Fruit fly (Drosophila melanogaster) whole organism, embryonic: Measurements from ENCODE around the gene CG16772.
A peak's percentile ranks its signal among the peaks of the same experiment; 100 is the strongest.

Experiments
- ATbp ChIP-seq: fragments of 200-800 bp; sonication (Bioruptor generic); optimal IDR thresholded peaks from 2 replicates; lab custom pipeline; 2017; ENCODE audit warnings: missing biosample characterization, mild to moderate bottlenecking, missing genetic modification characterization, missing genetic modification reagents
- Antp ChIP-seq: fragments of 200-800 bp; sonication (Bioruptor generic); optimal IDR thresholded peaks from 3 replicates; lab custom pipeline; 2016; ENCODE audit warnings: missing biosample characterization, missing genetic modification characterization
- Atf3 ChIP-seq: fragments of 200-800 bp; sonication (Bioruptor generic); optimal IDR thresholded peaks from 3 replicates; lab custom pipeline; 2016; ENCODE audit warnings: missing biosample characterization, missing genetic modification characterization
- CG12104 ChIP-seq: fragments of 200-800 bp; sonication (Bioruptor generic); optimal IDR thresholded peaks from 3 replicates; lab custom pipeline; 2016; ENCODE audit warnings: missing biosample characterization, missing genetic modification characterization
- CG12391 ChIP-seq: fragments of 200-800 bp; sonication (Bioruptor generic); optimal IDR thresholded peaks from 3 replicates; lab custom pipeline; 2018; ENCODE audit warnings: missing biosample characterization, mild to moderate bottlenecking, missing genetic modification characterization, moderate library complexity
- CG12769 ChIP-seq: fragments of 200-800 bp; sonication (Bioruptor generic); optimal IDR thresholded peaks from 2 replicates; lab custom pipeline; 2019; ENCODE audit warnings: missing biosample characterization, mild to moderate bottlenecking, missing genetic modification characterization, moderate library complexity
- CG13287 ChIP-seq: fragments of 200-800 bp; sonication (Bioruptor generic); IDR thresholded peaks from 2 replicates; pipeline ENCODE4 v1.3.6; 2022; ENCODE audit warnings: missing biosample characterization, missing genetic modification characterization; ENCODE audit not compliant: partially characterized antibody
- CG13296 ChIP-seq: fragments of 200-800 bp; sonication (Bioruptor generic); optimal IDR thresholded peaks from 3 replicates; lab custom pipeline; 2018; ENCODE audit warnings: missing biosample characterization, mild to moderate bottlenecking, missing genetic modification characterization
- CG15011 ChIP-seq: fragments of 200-800 bp; sonication (Bioruptor generic); optimal IDR thresholded peaks from 3 replicates; lab custom pipeline; 2018; ENCODE audit warnings: missing biosample characterization, mild to moderate bottlenecking, missing genetic modification characterization
- CG15073 ChIP-seq: fragments of 200-800 bp; sonication (Bioruptor generic); optimal IDR thresholded peaks from 2 replicates; lab custom pipeline; 2016; ENCODE audit warnings: missing biosample characterization, missing genetic modification characterization
- CG15601 ChIP-seq: fragments of 200-800 bp; sonication (Bioruptor generic); optimal IDR thresholded peaks from 3 replicates; lab custom pipeline; 2019; ENCODE audit warnings: missing biosample characterization, mild to moderate bottlenecking, missing genetic modification characterization, moderate library complexity
- CG15696 ChIP-seq: fragments of 200-800 bp; sonication (Bioruptor generic); optimal IDR thresholded peaks from 2 replicates; lab custom pipeline; 2019; ENCODE audit warnings: missing biosample characterization, mild to moderate bottlenecking, missing genetic modification characterization, moderate library complexity
- CG1602 ChIP-seq: fragments of 200-800 bp; sonication (Bioruptor generic); optimal IDR thresholded peaks from 3 replicates; lab custom pipeline; 2016; ENCODE audit warnings: missing biosample characterization, missing genetic modification characterization
- CG1647 ChIP-seq: fragments of 200-800 bp; sonication (Bioruptor generic); optimal IDR thresholded peaks from 3 replicates; lab custom pipeline; 2016; ENCODE audit warnings: missing biosample characterization, missing genetic modification characterization
- CG17361 ChIP-seq: fragments of 200-800 bp; sonication (Bioruptor generic); IDR thresholded peaks from 3 replicates; pipeline ENCODE4 v1.3.6; 2022; ENCODE audit warnings: missing biosample characterization, missing genetic modification characterization
- CG17829 ChIP-seq: fragments of 200-800 bp; optimal IDR thresholded peaks from 2 replicates; lab custom pipeline; 2019; ENCODE audit warnings: missing biosample characterization, mild to moderate bottlenecking, missing genetic modification characterization, moderate library complexity
- CG2116 ChIP-seq: fragments of 200-800 bp; sonication (Bioruptor generic); optimal IDR thresholded peaks from 3 replicates; lab custom pipeline; 2018; ENCODE audit warnings: missing biosample characterization, mild to moderate bottlenecking, missing genetic modification characterization
- CG31388 ChIP-seq: fragments of 200-800 bp; sonication (Bioruptor generic); optimal IDR thresholded peaks from 2 replicates; lab custom pipeline; 2016; ENCODE audit warnings: missing biosample characterization, missing genetic modification characterization
- CG32767 ChIP-seq: fragments of 200-800 bp; sonication (Bioruptor generic); IDR thresholded peaks from 2 replicates; pipeline ENCODE4 v1.3.6; 2022; ENCODE audit warnings: missing biosample characterization, missing genetic modification characterization
- CG34224 ChIP-seq: fragments of 200-800 bp; sonication (Bioruptor generic); IDR thresholded peaks from 3 replicates; pipeline ENCODE4 v1.3.6; 2022; ENCODE audit warnings: missing biosample characterization, missing genetic modification characterization; ENCODE audit not compliant: partially characterized antibody
- CG4730 ChIP-seq: fragments of 200-800 bp; sonication (Bioruptor generic); IDR thresholded peaks from 2 replicates; pipeline ENCODE4 v1.3.6; 2022; ENCODE audit warnings: missing biosample characterization, missing genetic modification characterization
- CG7372 ChIP-seq: fragments of 200-800 bp; sonication (Bioruptor generic); IDR thresholded peaks from 2 replicates; pipeline ENCODE4 v1.3.6; 2022; ENCODE audit warnings: missing biosample characterization, missing genetic modification characterization
- CG7987 ChIP-seq: fragments of 200-800 bp; sonication (Bioruptor generic); optimal IDR thresholded peaks from 2 replicates; lab custom pipeline; 2018; ENCODE audit warnings: missing biosample characterization, mild to moderate bottlenecking, missing genetic modification characterization, moderate library complexity
- CTCF ChIP-seq: fragments of 200-800 bp; sonication (Bioruptor generic); optimal IDR thresholded peaks from 2 replicates; lab custom pipeline; 2017; ENCODE audit warnings: missing biosample characterization, mild to moderate bottlenecking, missing genetic modification characterization, moderate library complexity
- CrebB ChIP-seq: fragments of 200-800 bp; sonication (Bioruptor generic); optimal IDR thresholded peaks from 3 replicates; lab custom pipeline; 2018; ENCODE audit warnings: missing biosample characterization, mild to moderate bottlenecking, missing genetic modification characterization
- Dfd ChIP-seq, 2 experiments: fragments of >200 bp; optimal IDR thresholded peaks; 2 replicates each; lab custom pipeline; 2017; ENCODE audit warnings: missing biosample characterization in 2 of 2, missing genetic modification characterization in 2 of 2
- Elba2 ChIP-seq: fragments of 200-800 bp; sonication (Bioruptor generic); optimal IDR thresholded peaks from 3 replicates; lab custom pipeline; 2016; ENCODE audit warnings: missing biosample characterization, missing genetic modification characterization
- Hr3 ChIP-seq: fragments of 200-800 bp; sonication (Bioruptor generic); optimal IDR thresholded peaks from 3 replicates; lab custom pipeline; 2016; ENCODE audit warnings: missing biosample characterization, missing genetic modification characterization
- Ravus ChIP-seq: fragments of 200-800 bp; sonication (Bioruptor generic); IDR thresholded peaks from 2 replicates; pipeline ENCODE4 v1.3.6; 2022; ENCODE audit warnings: missing biosample characterization, missing genetic modification characterization
- Rx ChIP-seq: fragments of 200-800 bp; sonication (Bioruptor generic); IDR thresholded peaks from 2 replicates; pipeline ENCODE4 v1.3.6; 2022; ENCODE audit warnings: missing biosample characterization, missing genetic modification characterization
- Spps ChIP-seq: fragments of 200-800 bp; sonication (Bioruptor generic); optimal IDR thresholded peaks from 2 replicates; lab custom pipeline; 2018; ENCODE audit warnings: missing biosample characterization, mild to moderate bottlenecking, missing genetic modification characterization
- Stat92E ChIP-seq, 3 experiments: fragments of >200 bp in 2 of 3; fragments of 200-800 bp in 1 of 3; sonication (Bioruptor generic) in 1 of 3; optimal IDR thresholded peaks; 2 replicates each; lab custom pipeline; 2017 to 2019; ENCODE audit warnings: missing biosample characterization in 3 of 3, missing genetic modification characterization in 3 of 3, mild to moderate bottlenecking in 1 of 3, moderate library complexity in 1 of 3
- Vsx1 ChIP-seq: fragments of 200-800 bp; sonication (Bioruptor generic); optimal IDR thresholded peaks from 2 replicates; lab custom pipeline; 2017; ENCODE audit warnings: missing biosample characterization, mild to moderate bottlenecking, missing genetic modification characterization, missing genetic modification reagents
- abd-A ChIP-seq: fragments of 200-800 bp; sonication (Bioruptor generic); optimal IDR thresholded peaks from 3 replicates; lab custom pipeline; 2019; ENCODE audit warnings: missing biosample characterization, mild to moderate bottlenecking, missing genetic modification characterization, moderate library complexity
- bigmax ChIP-seq: fragments of 200-800 bp; sonication (Bioruptor generic); optimal IDR thresholded peaks from 2 replicates; lab custom pipeline; 2018; ENCODE audit warnings: missing biosample characterization, mild to moderate bottlenecking, missing genetic modification characterization
- btn ChIP-seq: fragments of 200-800 bp; sonication (Bioruptor generic); optimal IDR thresholded peaks from 2 replicates; lab custom pipeline; 2016; ENCODE audit warnings: missing biosample characterization, missing genetic modification characterization
- corto ChIP-seq: fragments of 200-800 bp; sonication (Bioruptor generic); optimal IDR thresholded peaks from 2 replicates; lab custom pipeline; 2016; ENCODE audit warnings: missing biosample characterization, mild to moderate bottlenecking, missing genetic modification characterization, moderate library complexity
- danr ChIP-seq: fragments of 200-800 bp; sonication (Bioruptor generic); IDR thresholded peaks from 2 replicates; pipeline ENCODE4 v1.3.6; 2022; ENCODE audit warnings: missing biosample characterization, missing genetic modification characterization
- disco-r ChIP-seq: fragments of 200-800 bp; sonication (Bioruptor generic); optimal IDR thresholded peaks from 2 replicates; lab custom pipeline; 2016; ENCODE audit warnings: missing biosample characterization, missing genetic modification characterization
- grn ChIP-seq: fragments of 200-800 bp; sonication (Bioruptor generic); optimal IDR thresholded peaks from 3 replicates; lab custom pipeline; 2017; ENCODE audit warnings: missing biosample characterization, missing genetic modification characterization
- h ChIP-seq: fragments of >200 bp; optimal IDR thresholded peaks from 2 replicates; lab custom pipeline; 2017
- jumu ChIP-seq: fragments of 200-800 bp; sonication (Bioruptor generic); optimal IDR thresholded peaks from 3 replicates; lab custom pipeline; 2016; ENCODE audit warnings: missing biosample characterization, missing genetic modification characterization
- lmd ChIP-seq: fragments of 200-800 bp; sonication (Bioruptor generic); IDR thresholded peaks from 2 replicates; pipeline ENCODE4 v1.3.6; 2022; ENCODE audit warnings: missing biosample characterization, missing genetic modification characterization
- luna ChIP-seq: fragments of 200-800 bp; sonication (Bioruptor generic); optimal IDR thresholded peaks from 2 replicates; lab custom pipeline; 2016; ENCODE audit warnings: missing biosample characterization, missing genetic modification characterization
- nau ChIP-seq: fragments of 200-800 bp; sonication (Bioruptor generic); optimal IDR thresholded peaks from 3 replicates; lab custom pipeline; 2017; ENCODE audit warnings: missing biosample characterization, mild to moderate bottlenecking, missing genetic modification characterization, missing genetic modification reagents
- nom ChIP-seq: fragments of 200-800 bp; sonication (Bioruptor generic); optimal IDR thresholded peaks from 2 replicates; lab custom pipeline; 2017; ENCODE audit warnings: missing biosample characterization, missing genetic modification characterization, mild to moderate bottlenecking, moderate library complexity, missing genetic modification reagents
- otp ChIP-seq: fragments of 200-800 bp; sonication (Bioruptor generic); IDR thresholded peaks from 3 replicates; pipeline ENCODE4, ENCODE4 v1.3.6; 2022; ENCODE audit warnings: missing biosample characterization, missing genetic modification characterization
- pan ChIP-seq, 4 experiments: fragments of >200 bp in 3 of 4; fragments of 200-800 bp in 1 of 4; sonication (Bioruptor generic) in 1 of 4; optimal IDR thresholded peaks in 3 of 4; IDR thresholded peaks in 1 of 4; 2 replicates each; pipeline versions ENCODE4 v1.3.6 to Lab custom; 2017 to 2022; ENCODE audit warnings: missing biosample characterization in 2 of 4, missing genetic modification characterization in 2 of 4, mixed read lengths in 1 of 4
- pum ChIP-seq: fragments of 200-800 bp; sonication (Bioruptor generic); optimal IDR thresholded peaks from 2 replicates; lab custom pipeline; 2016; ENCODE audit warnings: missing biosample characterization, missing genetic modification characterization
- run ChIP-seq: fragments of 200-800 bp; sonication (Bioruptor generic); optimal IDR thresholded peaks from 3 replicates; lab custom pipeline; 2018; ENCODE audit warnings: missing biosample characterization, mild to moderate bottlenecking, missing genetic modification characterization
- tio ChIP-seq: fragments of 200-800 bp; sonication (Bioruptor generic); optimal IDR thresholded peaks from 2 replicates; lab custom pipeline; 2017; ENCODE audit warnings: missing biosample characterization, missing genetic modification characterization, inconsistent platforms

The CG16772 gene

DNA sequence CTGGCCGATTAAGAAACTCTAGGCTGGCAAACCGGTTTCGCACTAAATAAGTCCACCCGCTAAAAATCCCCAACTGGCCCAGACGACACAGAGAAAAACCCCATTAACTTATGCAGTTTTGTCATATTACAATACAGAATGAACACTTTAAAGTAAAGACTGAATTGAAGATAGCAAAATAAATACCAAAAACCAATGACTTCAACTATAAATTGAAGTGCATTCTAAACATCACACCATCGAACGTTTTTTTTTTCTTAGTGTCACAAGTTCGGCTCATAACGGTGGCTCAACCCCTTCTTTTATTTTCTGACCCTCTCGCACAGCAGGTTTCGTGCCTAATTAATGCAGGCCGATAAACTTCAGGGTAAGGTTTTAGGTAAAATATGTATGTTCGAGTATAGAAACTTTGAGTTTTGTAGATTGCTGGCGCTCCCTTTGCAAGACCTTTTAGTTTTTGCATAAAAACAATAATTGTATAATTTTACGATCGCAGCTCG lies 21.1 kb upstream of the CG16772 start (continued):
- TF ChIP-seq CG1602 (GFP tag; lab: Kevin White, UChicago) = peak; percentile 75
- TF ChIP-seq CrebB (tag; lab: Kevin White, UChicago) = peak; percentile 83
- no peak for TF ChIP-seq Elba2 (GFP tag; lab: Kevin White, UChicago)
- peak; percentile 4 for TF ChIP-seq run (tag; lab: Kevin White, UChicago)
- no peak; the same call in none of the 2 replicates for TF ChIP-seq Ravus (GFP tag; lab: Robert Waterston, UW)
- TF ChIP-seq Vsx1 (GFP tag; lab: Kevin White, UChicago) = peak; percentile 71
- TF ChIP-seq nom (GFP tag; lab: Kevin White, UChicago) = peak; percentile 76
- peak; percentile 69 for TF ChIP-seq CG13296
- peak; percentile 70 for TF ChIP-seq CG15601
- no peak for TF ChIP-seq Stat92E (GFP tag; optimal IDR thresholded peaks at IDR 0.05; lab: Kevin White, UChicago)
- TF ChIP-seq nau (GFP tag; lab: Kevin White, UChicago) = peak; percentile 82
- TF ChIP-seq CG31388 (GFP tag; lab: Kevin White, UChicago) = no peak
- peak; percentile 92 for TF ChIP-seq otp (GFP tag; lab: Robert Waterston, UW)
- TF ChIP-seq CG17829 (tag; lab: Kevin White, UChicago) = peak; percentile 74
- peak; percentile 76 for TF ChIP-seq Rx (GFP tag; lab: Robert Waterston, UW)
- no peak for TF ChIP-seq CG34224
- peak; percentile 82 for TF ChIP-seq jumu (GFP tag; lab: Kevin White, UChicago)
- TF ChIP-seq luna (GFP tag; lab: Kevin White, UChicago) = peak; percentile 53
- peak; percentile 73 for TF ChIP-seq Atf3 (GFP tag; lab: Kevin White, UChicago)
- TF ChIP-seq h (lab: Kevin White, UChicago) = no peak
- TF ChIP-seq CG7372 = peak; percentile 81
- TF ChIP-seq Dfd (GFP tag; optimal IDR thresholded peaks at IDR 0.05; lab: Kevin White, UChicago) = no peak
- TF ChIP-seq bigmax (GFP tag; lab: Kevin White, UChicago) = no peak
- TF ChIP-seq lmd (GFP tag; lab: Robert Waterston, UW) = peak; percentile 85
- peak; percentile 90 for TF ChIP-seq CG4730 (GFP tag; lab: Robert Waterston, UW)
- TF ChIP-seq danr (GFP tag; lab: Robert Waterston, UW) = peak; percentile 76
- peak; percentile 92 for TF ChIP-seq CG12769
- TF ChIP-seq CG12104 (GFP tag; lab: Kevin White, UChicago) = no peak
- peak; percentile 78 for TF ChIP-seq ATbp
- no peak for TF ChIP-seq CG1647
- TF ChIP-seq abd-A = peak; percentile 85
- peak; percentile 28 for TF ChIP-seq grn (GFP tag; lab: Kevin White, UChicago)
- no peak for TF ChIP-seq pan (optimal IDR thresholded peaks at IDR 0.05; lab: Kevin White, UChicago)
- TF ChIP-seq pan (GFP tag; optimal IDR thresholded peaks at IDR 0.05 in 1 of 2, IDR thresholded peaks at IDR 0.05 in 1 of 2) = peak in 1 of 2 experiments; percentile 93
- TF ChIP-seq CG15011 = peak; percentile 60
- TF ChIP-seq CG17361 (GFP tag; lab: Robert Waterston, UW) = peak; percentile 84
- peak; percentile 39 for TF ChIP-seq CG7987 (GFP tag; lab: Kevin White, UChicago)
- TF ChIP-seq CG12391 (tag; lab: Kevin White, UChicago) = peak; percentile 86
- peak; percentile 69 for TF ChIP-seq tio
- no peak for TF ChIP-seq CTCF (GFP tag; lab: Kevin White, UChicago)
- TF ChIP-seq corto (GFP tag; lab: Kevin White, UChicago) = no peak
- TF ChIP-seq CG32767 (GFP tag; lab: Robert Waterston, UW) = peak; percentile 87
- TF ChIP-seq CG15073 = peak; percentile 24
- no peak; the same call in 1 of the 2 replicates for TF ChIP-seq CG13287 (GFP tag; lab: Robert Waterston, UW)
- peak; percentile 41 for TF ChIP-seq CG15696 (tag; lab: Kevin White, UChicago)
- peak; percentile 75 for TF ChIP-seq pum (GFP tag; lab: Kevin White, UChicago)
- TF ChIP-seq Spps = peak; percentile 60
- peak; percentile 73 for TF ChIP-seq Antp (GFP tag; lab: Kevin White, UChicago)
- TF ChIP-seq btn (GFP tag; lab: Kevin White, UChicago) = no peak
- peak; percentile 85 for TF ChIP-seq Hr3 (GFP tag; lab: Kevin White, UChicago)
- peak; percentile 78 for TF ChIP-seq disco-r
- TF ChIP-seq CG2116 = peak; percentile 41
